Fruit fly (Drosophila melanogaster) whole organism, embryonic: ENCODE measurements around the gene Rh4.

ENCODE experiments used
- CG10274 ChIP-seq: fragments of 200-800 bp; sonication (Bioruptor generic); optimal IDR thresholded peaks from 3 replicates; lab custom pipeline; 2017; ENCODE audit warnings: missing biosample characterization, mild to moderate bottlenecking, missing genetic modification characterization
- CG13296 ChIP-seq: fragments of 200-800 bp; sonication (Bioruptor generic); optimal IDR thresholded peaks from 3 replicates; lab custom pipeline; 2018; ENCODE audit warnings: missing biosample characterization, mild to moderate bottlenecking, missing genetic modification characterization
- CG15479 ChIP-seq: fragments of 200-800 bp; sonication (Bioruptor generic); optimal IDR thresholded peaks from 3 replicates; lab custom pipeline; 2019; ENCODE audit warnings: missing biosample characterization, mild to moderate bottlenecking, missing genetic modification characterization, moderate library complexity
- CG3847 ChIP-seq: fragments of 200-800 bp; sonication (Bioruptor generic); IDR thresholded peaks from 2 replicates; pipeline ENCODE4 v1.3.6; 2022; ENCODE audit warnings: missing biosample characterization, missing genetic modification characterization
- CG6272 ChIP-seq: fragments of 200-800 bp; sonication (Bioruptor generic); IDR thresholded peaks from 2 replicates; pipeline ENCODE4 v1.3.6; 2022; ENCODE audit warnings: missing biosample characterization, missing genetic modification characterization
- CG8765 ChIP-seq: fragments of 200-800 bp; sonication (Bioruptor generic); IDR thresholded peaks from 2 replicates; pipeline ENCODE4 v1.3.6; 2022; ENCODE audit warnings: missing biosample characterization, missing genetic modification characterization
- Nf-YB ChIP-seq: fragments of 200-800 bp; sonication (Bioruptor generic); optimal IDR thresholded peaks from 3 replicates; lab custom pipeline; 2019; ENCODE audit warnings: missing biosample characterization, mild to moderate bottlenecking, missing genetic modification characterization, moderate library complexity
- Ravus ChIP-seq: fragments of 200-800 bp; sonication (Bioruptor generic); IDR thresholded peaks from 2 replicates; pipeline ENCODE4 v1.3.6; 2022; ENCODE audit warnings: missing biosample characterization, missing genetic modification characterization
- Xrp1 ChIP-seq: fragments of 200-800 bp; sonication (Bioruptor generic); IDR thresholded peaks from 2 replicates; pipeline ENCODE4 v1.3.6; 2022; ENCODE audit warnings: missing biosample characterization, missing genetic modification characterization
- ci ChIP-seq: fragments of 200-800 bp; sonication (Bioruptor generic); IDR thresholded peaks from 3 replicates; pipeline ENCODE4 v1.3.6; 2022; ENCODE audit warnings: missing biosample characterization, missing genetic modification characterization
- en ChIP-seq: fragments of 200-800 bp; sonication (Bioruptor generic); optimal IDR thresholded peaks from 2 replicates; lab custom pipeline; 2016; ENCODE audit warnings: missing biosample characterization, missing genetic modification characterization
- tin ChIP-seq: fragments of 200-800 bp; sonication (Bioruptor generic); optimal IDR thresholded peaks from 3 replicates; lab custom pipeline; 2016; ENCODE audit warnings: missing biosample characterization, missing genetic modification characterization

DNA sequence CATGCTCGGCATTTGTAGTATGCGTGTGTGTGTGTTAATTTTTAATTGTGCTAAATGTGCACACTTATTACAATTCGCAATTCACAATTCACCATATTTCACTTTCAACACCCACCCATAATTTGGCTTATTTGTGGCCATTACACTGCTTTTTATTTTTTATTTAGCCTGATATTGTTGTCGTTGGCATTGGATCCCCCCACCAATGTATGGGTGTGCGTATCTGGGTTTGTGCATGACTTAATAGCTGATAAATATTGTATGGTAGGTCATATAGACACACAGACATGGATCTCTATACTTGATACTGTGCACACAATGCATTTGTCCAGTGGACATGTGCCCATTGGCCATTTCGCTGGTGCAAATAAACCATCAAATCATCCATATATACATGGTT is 11.4 kb upstream of the Rh4 start:
- TF ChIP-seq CG13296 (GFP tag; lab: Kevin White, UChicago) (no peak), Ravus (GFP tag; lab: Robert Waterston, UW) (no peak), Nf-YB (GFP tag; lab: Kevin White, UChicago) (no peak), CG8765 (no peak), tin (GFP tag; lab: Kevin White, UChicago) (no peak), CG6272 (GFP tag; lab: Robert Waterston, UW) (no peak), Xrp1 (GFP tag; lab: Robert Waterston, UW) (no peak), en (no peak), CG3847 (no peak), ci (GFP tag; lab: Robert Waterston, UW) (no peak), CG15479 (GFP tag; lab: Kevin White, UChicago) (no peak), CG10274 (GFP tag; lab: Kevin White, UChicago) (no peak)
